Fruit fly (Drosophila melanogaster): ENCODE results near the gene Hrs.

The Hrs gene

dm6 chr2L:2724459-2724858, 15.3 kb upstream of the Hrs start:
- TF ChIP-seq Sox14 (GFP tag; optimal IDR thresholded peaks at IDR 0.05), result no peak
- peak; percentile 13 for TF ChIP-seq dsx (GFP tag; optimal IDR thresholded peaks at IDR 0.05; ENCODE audit: poor library complexity, severe bottlenecking)

dm6 chr2L:2725374-2725773, 14.4 kb upstream of the Hrs start, which contains the start of gene CG31689:
Gene CG31689 (plus strand): TSS chr2L:2725674.
- TF ChIP-seq CG8119 (GFP tag; IDR thresholded peaks at IDR 0.05) (no peak), salr (GFP tag; optimal IDR thresholded peaks at IDR 0.05) (no peak), Eip75B (GFP tag; optimal IDR thresholded peaks at IDR 0.05) (no peak), CG6808 (GFP tag; optimal IDR thresholded peaks at IDR 0.05) (no peak), pdm3 (GFP tag; optimal IDR thresholded peaks at IDR 0.05) (no peak), CG3919 (GFP tag; optimal IDR thresholded peaks at IDR 0.05) (no peak), fd59A (GFP tag; optimal IDR thresholded peaks at IDR 0.05) (no peak), OdsH (GFP tag; optimal IDR thresholded peaks at IDR 0.05) (no peak), CG11762 (GFP tag; optimal IDR thresholded peaks at IDR 0.05; ENCODE audit: insufficient read depth) (no peak), Lpt (GFP tag; optimal IDR thresholded peaks at IDR 0.05) (no peak), Sox102F (GFP tag; optimal IDR thresholded peaks at IDR 0.05) (no peak), svp (GFP tag) (no peak), eg (GFP tag; IDR thresholded peaks at IDR 0.05) (no peak), CG6163 (GFP tag; IDR thresholded peaks at IDR 0.05) (no peak), Ets21C (GFP tag; optimal IDR thresholded peaks at IDR 0.05) (no peak), CG8319 (GFP tag; optimal IDR thresholded peaks at IDR 0.05) (no peak), Gug (GFP tag; IDR thresholded peaks at IDR 0.05) (no peak), net (GFP tag; optimal IDR thresholded peaks at IDR 0.05) (no peak), CG1621 (tag; optimal IDR thresholded peaks at IDR 0.05) (no peak), CG9139 (GFP tag; optimal IDR thresholded peaks at IDR 0.05) (no peak)

dm6 chr2L:2727364-2727763, 12.4 kb upstream of the Hrs start:
- TF ChIP-seq CG1621 (tag; optimal IDR thresholded peaks at IDR 0.05), result no peak
- no peak for TF ChIP-seq pdm3 (GFP tag; optimal IDR thresholded peaks at IDR 0.05)
- peak; percentile 14 for TF ChIP-seq Eip78C (GFP tag)
- TF ChIP-seq CG8119 (GFP tag; IDR thresholded peaks at IDR 0.05), result no peak

dm6 chr2L:2727812-2728211, 12.0 kb upstream of the Hrs start:
- peak; percentile 46; the same call in 1 of the 3 replicates for TF ChIP-seq eg (GFP tag; IDR thresholded peaks at IDR 0.05)
- TF ChIP-seq Eip78C (GFP tag), result peak; percentile 21
- peak; percentile 46 to 71 for TF ChIP-seq ss (GFP tag; optimal IDR thresholded peaks at IDR 0.05)
- TF ChIP-seq CG10631 (GFP tag; optimal IDR thresholded peaks at IDR 0.05), result no peak
- TF ChIP-seq Hr38 (GFP tag; optimal IDR thresholded peaks at IDR 0.05), result no peak
- TF ChIP-seq CG9139 (GFP tag; optimal IDR thresholded peaks at IDR 0.05), result peak; percentile 17
- no peak for TF ChIP-seq spab (GFP tag; optimal IDR thresholded peaks at IDR 0.05)
- TF ChIP-seq CG10669 (GFP tag; optimal IDR thresholded peaks at IDR 0.05), result no peak
- TF ChIP-seq topi (GFP tag; optimal IDR thresholded peaks at IDR 0.05), result no peak
- no peak for TF ChIP-seq fkh (GFP tag; optimal IDR thresholded peaks at IDR 0.05)
- peak; percentile 64; the same call in 2 of the 3 replicates for TF ChIP-seq CG6163 (GFP tag; IDR thresholded peaks at IDR 0.05)
- no peak for TF ChIP-seq acj6 (GFP tag; optimal IDR thresholded peaks at IDR 0.05)
- peak; percentile 39; the same call in 1 of the 3 replicates for TF ChIP-seq CG8119 (GFP tag; IDR thresholded peaks at IDR 0.05)
- TF ChIP-seq Blimp-1 (GFP tag; optimal IDR thresholded peaks at IDR 0.05), result no peak

dm6 chr2L:2728577-2728976, 11.2 kb upstream of the Hrs start:
- peak; percentile 6 for TF ChIP-seq Eip78C (GFP tag)
- peak; percentile 37 for TF ChIP-seq CG32006 (GFP tag; optimal IDR thresholded peaks at IDR 0.05)
- TF ChIP-seq Hr4 (GFP tag; optimal IDR thresholded peaks at IDR 0.05), result peak; percentile 41
- no peak for TF ChIP-seq cyc (GFP tag; optimal IDR thresholded peaks at IDR 0.05)
- TF ChIP-seq svp (GFP tag), result peak; percentile 23
